Worm (Caenorhabditis elegans) whole organism, L1 larva: ENCODE measurements around the gene swm-1.

Experiments
- C04F5.9 ChIP-seq: sonication (generic microtip); optimal IDR thresholded peaks from 2 replicates; lab custom pipeline; 2016; ENCODE audit warnings: missing genetic modification characterization, missing compliant biosample characterization
- aha-1 ChIP-seq: fragments of 150-350 bp; optimal IDR thresholded peaks from 2 replicates; lab custom pipeline; 2014; ENCODE audit warnings: missing biosample characterization, missing genetic modification characterization
- ama-1 ChIP-seq: fragments of 150-350 bp; optimal IDR thresholded peaks from 2 replicates; lab custom pipeline; 2014
- efl-1 ChIP-seq, 4 experiments: fragments of 150-350 bp; optimal IDR thresholded peaks in 3 of 4; peaks in 1 of 4; 1 replicate in 1 of 4; 2 replicates in 3 of 4; lab custom pipeline; 2014; ENCODE audit warnings: missing biosample characterization in 2 of 4, missing genetic modification characterization in 2 of 4, missing genetic modification reagents in 2 of 4
- efl-3 ChIP-seq: fragments of 200-800 bp; sonication (Bioruptor generic); optimal IDR thresholded peaks from 2 replicates; lab custom pipeline; 2018; ENCODE audit warnings: mild to moderate bottlenecking, missing genetic modification characterization, missing compliant biosample characterization
- egl-13 ChIP-seq: sonication (generic microtip); optimal IDR thresholded peaks from 2 replicates; lab custom pipeline; 2016; ENCODE audit warnings: missing genotype, missing genetic modification reagents, missing genetic modification characterization, missing compliant biosample characterization
- egl-27 ChIP-seq, 2 experiments: fragments of 150-350 bp in 1 of 2; sonication (generic microtip); optimal IDR thresholded peaks; 3 replicates each; lab custom pipeline; 2017 to 2018; ENCODE audit warnings: missing biosample characterization in 2 of 2, missing genetic modification characterization in 2 of 2, missing genetic modification reagents in 2 of 2
- ets-5 ChIP-seq: fragments of 200-800 bp; sonication (Bioruptor generic); IDR thresholded peaks from 2 replicates; pipeline ENCODE4 v1.3.6; 2022; ENCODE audit warnings: missing genetic modification characterization, missing compliant biosample characterization
- fkh-4 ChIP-seq: sonication (generic microtip); optimal IDR thresholded peaks from 2 replicates; lab custom pipeline; 2016; ENCODE audit warnings: missing compliant biosample characterization, missing genetic modification characterization, borderline replicate concordance
- lin-13 ChIP-seq: fragments of 150-350 bp; optimal IDR thresholded peaks from 2 replicates; lab custom pipeline; 2014; ENCODE audit warnings: missing biosample characterization, missing genetic modification reagents, missing genetic modification characterization
- lin-35 ChIP-seq, 2 experiments: fragments of 150-350 bp; optimal IDR thresholded peaks; 2 replicates each; lab custom pipeline; 2014; ENCODE audit warnings: missing biosample characterization in 2 of 2, missing genetic modification characterization in 2 of 2, missing genetic modification reagents in 2 of 2
- lir-3 ChIP-seq: sonication (generic microtip); optimal IDR thresholded peaks from 2 replicates; lab custom pipeline; 2016; ENCODE audit warnings: mild to moderate bottlenecking, missing genetic modification characterization, moderate library complexity, missing compliant biosample characterization; ENCODE audit not compliant: poor library complexity
- nhr-71 ChIP-seq: sonication (generic microtip); optimal IDR thresholded peaks from 2 replicates; lab custom pipeline; 2016; ENCODE audit warnings: mild to moderate bottlenecking, missing genetic modification characterization, moderate library complexity, missing compliant biosample characterization
- snpc-4 ChIP-seq: fragments of 150-350 bp; optimal IDR thresholded peaks from 2 replicates; lab custom pipeline; 2014; ENCODE audit warnings: missing biosample characterization, missing genetic modification characterization
- vab-15 ChIP-seq: sonication (generic microtip); optimal IDR thresholded peaks from 2 replicates; lab custom pipeline; 2017; ENCODE audit warnings: missing genotype, mild to moderate bottlenecking, missing genetic modification characterization, missing compliant biosample characterization

The swm-1 gene

DNA sequence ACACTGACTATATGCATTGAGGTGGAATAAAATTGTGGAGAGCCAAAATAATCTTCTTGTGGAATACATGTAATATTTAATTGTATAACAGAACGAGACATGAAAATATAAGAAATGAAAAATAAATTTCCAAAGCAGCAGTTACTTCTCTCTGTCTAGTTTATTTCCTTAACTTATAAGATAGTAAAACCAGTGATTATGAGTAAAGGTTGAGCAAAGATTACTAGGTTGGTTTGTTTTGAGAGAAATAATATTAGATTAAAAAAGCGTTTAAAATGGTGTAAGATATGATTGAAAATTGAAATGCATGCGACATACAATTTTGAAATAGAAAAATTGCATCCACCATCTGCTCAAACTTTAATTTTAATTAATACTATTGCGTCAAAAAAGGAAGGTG, 40.9 kb downstream of the swm-1 start, which contains the start of gene srh-201:
TSS of gene srh-201 (minus strand) at position 101 of the 400 bp plus-strand sequence.
- TF ChIP-seq lir-3 (tag; lab: Kevin White, UChicago), result no peak
- no peak for TF ChIP-seq C04F5.9 (tag; lab: Kevin White, UChicago)
- no peak for TF ChIP-seq lin-35 (GFP tag; optimal IDR thresholded peaks at IDR 0.05; lab: Kevin White, UChicago)
- no peak for TF ChIP-seq fkh-4 (tag; lab: Kevin White, UChicago)
- TF ChIP-seq snpc-4 (tag; lab: Kevin White, UChicago), result no peak
- TF ChIP-seq vab-15 (tag; lab: Kevin White, UChicago), result no peak
- TF ChIP-seq efl-1 (optimal IDR thresholded peaks at IDR 0.05; lab: Kevin White, UChicago), result no peak
- no peak for TF ChIP-seq efl-1 (GFP tag; optimal IDR thresholded peaks at IDR 0.05 in 1 of 2; lab: Kevin White, UChicago)
- no peak for TF ChIP-seq aha-1 (tag; lab: Kevin White, UChicago)
- no peak for TF ChIP-seq nhr-71 (tag; lab: Kevin White, UChicago)
- TF ChIP-seq ets-5 (GFP tag; lab: Robert Waterston, UW), result no peak

DNA sequence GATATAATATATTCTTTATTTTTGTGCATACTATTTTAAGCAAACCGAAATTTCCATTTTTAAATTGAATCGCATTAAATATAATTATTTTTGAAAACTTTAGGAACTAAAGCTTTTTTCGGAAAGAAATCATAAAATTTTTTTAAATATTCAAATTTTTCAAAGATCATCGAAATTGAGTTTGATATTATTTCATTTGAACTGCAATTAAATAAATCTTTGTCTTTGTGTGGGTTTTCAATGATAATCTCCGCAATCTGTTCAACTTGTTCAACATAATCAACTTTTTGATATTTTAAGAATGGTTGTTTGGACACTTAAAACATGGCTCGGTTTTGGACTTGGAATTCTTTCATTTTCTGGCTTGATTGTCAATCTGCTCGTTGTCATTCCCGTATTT, 45.5 kb downstream of the swm-1 start, which contains the start of gene srx-2:
TSS of gene srx-2 (plus strand) at position 301 of the 400 bp plus-strand sequence.
- no peak for TF ChIP-seq egl-27 (tag; optimal IDR thresholded peaks at IDR 0.05; lab: Kevin White, UChicago)

DNA sequence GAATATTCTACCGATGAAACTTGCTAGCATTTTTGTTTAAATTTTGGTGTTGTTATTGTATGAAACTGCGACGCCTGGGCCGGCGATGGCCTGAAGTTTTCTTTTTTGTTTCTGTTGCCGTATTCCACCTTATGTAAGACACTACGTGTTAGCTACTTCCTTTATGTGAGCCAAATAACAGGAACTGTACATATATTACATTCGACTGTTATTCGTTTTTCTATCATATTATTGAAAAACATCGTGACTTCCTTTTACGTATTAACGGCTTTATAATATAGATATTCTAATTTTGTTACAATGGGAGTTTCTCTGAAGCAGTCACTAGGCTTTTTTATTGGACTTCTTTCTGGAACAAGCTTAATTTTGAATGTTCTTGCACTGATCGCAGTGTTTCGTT, 49.4 kb downstream of the swm-1 start, which contains the start of gene srx-3:
TSS of gene srx-3 (plus strand) at position 301 of the 400 bp plus-strand sequence.
- TF ChIP-seq efl-3 (GFP tag; lab: Kevin White, UChicago) (no peak), lin-13 (no peak), ama-1 (lab: Kevin White, UChicago) (no peak), fkh-4 (tag; lab: Kevin White, UChicago) (no peak), egl-13 (tag; lab: Kevin White, UChicago) (no peak)
